Fruit fly (Drosophila melanogaster) whole organism, pupa: ENCODE data around the gene Rcc1.

Experiments
- CG10348 ChIP-seq: fragments of 200-800 bp; sonication (Bioruptor generic); IDR thresholded peaks from 2 replicates; pipeline ENCODE4 v1.3.6; 2022; ENCODE audit warnings: missing biosample characterization, missing genetic modification characterization
- CG12605 ChIP-seq: fragments of 200-800 bp; sonication (Bioruptor generic); IDR thresholded peaks from 2 replicates; pipeline ENCODE4 v1.3.6; 2022; ENCODE audit warnings: missing biosample characterization, missing genetic modification characterization
- CG13204 ChIP-seq: fragments of 200-800 bp; sonication (Bioruptor generic); optimal IDR thresholded peaks from 2 replicates; lab custom pipeline; 2018; ENCODE audit warnings: missing biosample characterization, mild to moderate bottlenecking, missing genetic modification characterization, moderate library complexity
- CG14655 ChIP-seq: fragments of 200-800 bp; sonication (Bioruptor generic); optimal IDR thresholded peaks from 3 replicates; lab custom pipeline; 2017; ENCODE audit warnings: mild to moderate bottlenecking, missing biosample characterization, missing genetic modification reagents, missing genetic modification characterization
- CG15710 ChIP-seq: fragments of 200-800 bp; sonication (Bioruptor generic); optimal IDR thresholded peaks from 2 replicates; lab custom pipeline; 2018; ENCODE audit warnings: missing biosample characterization, mild to moderate bottlenecking, missing genetic modification characterization, moderate library complexity
- CG17806 ChIP-seq: fragments of 200-800 bp; sonication (Bioruptor generic); optimal IDR thresholded peaks from 2 replicates; lab custom pipeline; 2018; ENCODE audit warnings: missing biosample characterization, mild to moderate bottlenecking, missing genetic modification characterization, moderate library complexity
- CG32121 ChIP-seq: fragments of 200-800 bp; sonication (Bioruptor generic); IDR thresholded peaks from 2 replicates; pipeline ENCODE4 v1.3.6; 2022; ENCODE audit warnings: missing biosample characterization, missing genetic modification characterization
- CG34367 ChIP-seq: fragments of 200-800 bp; sonication (Bioruptor generic); optimal IDR thresholded peaks from 2 replicates; lab custom pipeline; 2018; ENCODE audit warnings: missing biosample characterization, mild to moderate bottlenecking, missing genetic modification characterization
- CG4496 ChIP-seq: fragments of 200-800 bp; sonication (Bioruptor generic); IDR thresholded peaks from 3 replicates; pipeline ENCODE4 v1.3.6; 2022; ENCODE audit warnings: missing biosample characterization, missing genetic modification characterization
- CG8159 ChIP-seq: fragments of 200-800 bp; sonication (Bioruptor generic); optimal IDR thresholded peaks from 3 replicates; lab custom pipeline; 2018; ENCODE audit warnings: missing biosample characterization, mild to moderate bottlenecking, missing genetic modification characterization, moderate library complexity
- CG8301 ChIP-seq: fragments of 200-800 bp; sonication (Bioruptor generic); optimal IDR thresholded peaks from 2 replicates; lab custom pipeline; 2018; ENCODE audit warnings: missing biosample characterization, mild to moderate bottlenecking, missing genetic modification characterization
- CG9948 ChIP-seq: fragments of 200-800 bp; sonication (Bioruptor generic); optimal IDR thresholded peaks from 2 replicates; lab custom pipeline; 2018; ENCODE audit warnings: missing biosample characterization, mild to moderate bottlenecking, missing genetic modification characterization, moderate library complexity
- D1 ChIP-seq: fragments of 200-800 bp; sonication (Bioruptor generic); optimal IDR thresholded peaks from 2 replicates; lab custom pipeline; 2018; ENCODE audit warnings: missing biosample characterization, mild to moderate bottlenecking, missing genetic modification characterization, moderate library complexity
- EcR ChIP-seq: fragments of 200-800 bp; sonication (Bioruptor generic); optimal IDR thresholded peaks from 3 replicates; lab custom pipeline; 2019; ENCODE audit warnings: missing biosample characterization, missing genetic modification characterization, mild to moderate bottlenecking, moderate library complexity, missing genetic modification reagents
- Ets98B ChIP-seq: fragments of 200-800 bp; sonication (Bioruptor generic); IDR thresholded peaks from 2 replicates; pipeline ENCODE4 v1.3.6; 2022; ENCODE audit warnings: missing biosample characterization, missing genetic modification characterization
- Pif1A ChIP-seq: fragments of 200-800 bp; sonication (Bioruptor generic); optimal IDR thresholded peaks from 3 replicates; lab custom pipeline; 2016; ENCODE audit warnings: missing biosample characterization, missing genetic modification characterization
- Pif1B ChIP-seq: fragments of 200-800 bp; sonication (Bioruptor generic); optimal IDR thresholded peaks from 3 replicates; lab custom pipeline; 2016; ENCODE audit warnings: missing biosample characterization, missing genetic modification characterization
- Snoo ChIP-seq: fragments of 200-800 bp; sonication (Bioruptor generic); optimal IDR thresholded peaks from 3 replicates; lab custom pipeline; 2017; ENCODE audit warnings: missing biosample characterization, mild to moderate bottlenecking, missing genetic modification characterization, inconsistent platforms
- fd96Ca ChIP-seq: fragments of 200-800 bp; sonication (Bioruptor generic); IDR thresholded peaks from 3 replicates; pipeline ENCODE4 v1.3.6; 2022; ENCODE audit warnings: missing biosample characterization, missing genetic modification characterization
- gl ChIP-seq: fragments of 200-800 bp; sonication (Bioruptor generic); optimal IDR thresholded peaks from 2 replicates; lab custom pipeline; 2018; ENCODE audit warnings: missing biosample characterization, mild to moderate bottlenecking, missing genetic modification characterization
- rn ChIP-seq: fragments of 200-800 bp; sonication (Bioruptor generic); IDR thresholded peaks from 2 replicates; pipeline ENCODE4 v1.3.6; 2022; ENCODE audit warnings: missing biosample characterization, missing genetic modification characterization

Rcc1 gene

dm6 chr3L:5932363-5932914 lies at the start of gene Rcc1:
Gene Rcc1 (minus strand): TSS chr3L:5932773.
- TF ChIP-seq Pif1A (no peak), D1 (no peak), CG8159 (tag; lab: Kevin White, UChicago) (peak; percentile 11)
- TF ChIP-seq, all 21 proteins: peak for 1

- no peak for TF ChIP-seq Pif1A
Measured at dm6 chr3L:5980552-5981351, 48.2 kb upstream of the Rcc1 start.

- no peak for TF ChIP-seq Pif1A
- no peak for TF ChIP-seq rn (GFP tag; lab: Robert Waterston, UW)
- no peak for TF ChIP-seq Ets98B (GFP tag; lab: Robert Waterston, UW)
- no peak for TF ChIP-seq CG14655 (GFP tag; lab: Kevin White, UChicago)
Measured at dm6 chr3L:5980120-5980519, 47.5 kb upstream of the Rcc1 start.

dm6 chr3L:5979460-5979859 lies 46.9 kb upstream of the Rcc1 start:
- TF ChIP-seq Ets98B (GFP tag; lab: Robert Waterston, UW) (no peak), Pif1B (no peak), gl (no peak), EcR (GFP tag; lab: Kevin White, UChicago) (no peak), rn (GFP tag; lab: Robert Waterston, UW) (no peak)

dm6 chr3L:5976121-5976906 lies 43.7 kb upstream of the Rcc1 start:
- peak; percentile 67 for TF ChIP-seq CG8159 (tag; lab: Kevin White, UChicago)
- peak; percentile 78 for TF ChIP-seq fd96Ca (GFP tag; lab: Robert Waterston, UW)
- no peak; the same call in 2 of the 3 replicates for TF ChIP-seq CG4496 (GFP tag; lab: Robert Waterston, UW)
- no peak for TF ChIP-seq D1
- peak; percentile 64 for TF ChIP-seq CG8301 (tag; lab: Kevin White, UChicago)
- TF ChIP-seq CG10348 (GFP tag; lab: Robert Waterston, UW), result no peak
- peak; percentile 71 for TF ChIP-seq CG13204 (GFP tag; lab: Kevin White, UChicago)
- TF ChIP-seq rn (GFP tag; lab: Robert Waterston, UW), result peak; percentile 57
- TF ChIP-seq CG32121 (GFP tag; lab: Robert Waterston, UW), result peak; percentile 78
- no peak for TF ChIP-seq Snoo
- peak; percentile 14 for TF ChIP-seq CG34367 (tag; lab: Kevin White, UChicago)
- TF ChIP-seq CG14655 (GFP tag; lab: Kevin White, UChicago), result peak; percentile 76
- TF ChIP-seq CG17806, result peak; percentile 54
- peak; percentile 45 for TF ChIP-seq Pif1A
- peak; percentile 5 for TF ChIP-seq Pif1B
- peak; percentile 27 for TF ChIP-seq CG15710 (tag; lab: Kevin White, UChicago)
- TF ChIP-seq Ets98B (GFP tag; lab: Robert Waterston, UW), result peak; percentile 59; the same call in 1 of the 2 replicates
- no peak for TF ChIP-seq gl
- TF ChIP-seq CG12605, result peak; percentile 39; the same call in 1 of the 2 replicates
- no peak for TF ChIP-seq EcR (GFP tag; lab: Kevin White, UChicago)
- peak; percentile 50 for TF ChIP-seq CG9948 (tag; lab: Kevin White, UChicago)

dm6 chr3L:5975785-5976120 lies 43.2 kb upstream of the Rcc1 start, which contains the start of gene CG10479:
Gene CG10479 (minus strand): TSS chr3L:5976007.
- no peak for TF ChIP-seq CG34367 (tag; lab: Kevin White, UChicago)
- TF ChIP-seq CG10348 (GFP tag; lab: Robert Waterston, UW), result no peak

dm6 chr3L:5974575-5975421 lies 42.2 kb upstream of the Rcc1 start:
- TF ChIP-seq CG13204 (GFP tag; lab: Kevin White, UChicago) (no peak), CG12605 (no peak), Pif1A (no peak), CG4496 (GFP tag; lab: Robert Waterston, UW) (no peak), EcR (GFP tag; lab: Kevin White, UChicago) (no peak), CG10348 (GFP tag; lab: Robert Waterston, UW) (no peak), D1 (no peak), Pif1B (no peak), gl (no peak), CG34367 (tag; lab: Kevin White, UChicago) (no peak), CG9948 (tag; lab: Kevin White, UChicago) (no peak), CG8159 (tag; lab: Kevin White, UChicago) (no peak), Ets98B (GFP tag; lab: Robert Waterston, UW) (no peak)
